Fruit fly (Drosophila melanogaster) whole organism, pupa: ENCODE measurements around the gene CG32055.

Experiments used
- CG10348 ChIP-seq: fragments of 200-800 bp; sonication (Bioruptor generic); IDR thresholded peaks from 2 replicates; pipeline ENCODE4 v1.3.6; 2022; ENCODE audit warnings: missing biosample characterization, missing genetic modification characterization
- CG12605 ChIP-seq: fragments of 200-800 bp; sonication (Bioruptor generic); IDR thresholded peaks from 2 replicates; pipeline ENCODE4 v1.3.6; 2022; ENCODE audit warnings: missing biosample characterization, missing genetic modification characterization
- CG13204 ChIP-seq: fragments of 200-800 bp; sonication (Bioruptor generic); optimal IDR thresholded peaks from 2 replicates; lab custom pipeline; 2018; ENCODE audit warnings: missing biosample characterization, mild to moderate bottlenecking, missing genetic modification characterization, moderate library complexity
- CG14655 ChIP-seq: fragments of 200-800 bp; sonication (Bioruptor generic); optimal IDR thresholded peaks from 3 replicates; lab custom pipeline; 2017; ENCODE audit warnings: mild to moderate bottlenecking, missing biosample characterization, missing genetic modification reagents, missing genetic modification characterization
- CG15710 ChIP-seq: fragments of 200-800 bp; sonication (Bioruptor generic); optimal IDR thresholded peaks from 2 replicates; lab custom pipeline; 2018; ENCODE audit warnings: missing biosample characterization, mild to moderate bottlenecking, missing genetic modification characterization, moderate library complexity
- CG17806 ChIP-seq: fragments of 200-800 bp; sonication (Bioruptor generic); optimal IDR thresholded peaks from 2 replicates; lab custom pipeline; 2018; ENCODE audit warnings: missing biosample characterization, mild to moderate bottlenecking, missing genetic modification characterization, moderate library complexity
- CG32121 ChIP-seq: fragments of 200-800 bp; sonication (Bioruptor generic); IDR thresholded peaks from 2 replicates; pipeline ENCODE4 v1.3.6; 2022; ENCODE audit warnings: missing biosample characterization, missing genetic modification characterization
- CG34367 ChIP-seq: fragments of 200-800 bp; sonication (Bioruptor generic); optimal IDR thresholded peaks from 2 replicates; lab custom pipeline; 2018; ENCODE audit warnings: missing biosample characterization, mild to moderate bottlenecking, missing genetic modification characterization
- CG4496 ChIP-seq: fragments of 200-800 bp; sonication (Bioruptor generic); IDR thresholded peaks from 3 replicates; pipeline ENCODE4 v1.3.6; 2022; ENCODE audit warnings: missing biosample characterization, missing genetic modification characterization
- CG8159 ChIP-seq: fragments of 200-800 bp; sonication (Bioruptor generic); optimal IDR thresholded peaks from 3 replicates; lab custom pipeline; 2018; ENCODE audit warnings: missing biosample characterization, mild to moderate bottlenecking, missing genetic modification characterization, moderate library complexity
- CG9948 ChIP-seq: fragments of 200-800 bp; sonication (Bioruptor generic); optimal IDR thresholded peaks from 2 replicates; lab custom pipeline; 2018; ENCODE audit warnings: missing biosample characterization, mild to moderate bottlenecking, missing genetic modification characterization, moderate library complexity
- D1 ChIP-seq: fragments of 200-800 bp; sonication (Bioruptor generic); optimal IDR thresholded peaks from 2 replicates; lab custom pipeline; 2018; ENCODE audit warnings: missing biosample characterization, mild to moderate bottlenecking, missing genetic modification characterization, moderate library complexity
- EcR ChIP-seq: fragments of 200-800 bp; sonication (Bioruptor generic); optimal IDR thresholded peaks from 3 replicates; lab custom pipeline; 2019; ENCODE audit warnings: missing biosample characterization, missing genetic modification characterization, mild to moderate bottlenecking, moderate library complexity, missing genetic modification reagents
- Ets98B ChIP-seq: fragments of 200-800 bp; sonication (Bioruptor generic); IDR thresholded peaks from 2 replicates; pipeline ENCODE4 v1.3.6; 2022; ENCODE audit warnings: missing biosample characterization, missing genetic modification characterization
- Pif1A ChIP-seq: fragments of 200-800 bp; sonication (Bioruptor generic); optimal IDR thresholded peaks from 3 replicates; lab custom pipeline; 2016; ENCODE audit warnings: missing biosample characterization, missing genetic modification characterization
- Pif1B ChIP-seq: fragments of 200-800 bp; sonication (Bioruptor generic); optimal IDR thresholded peaks from 3 replicates; lab custom pipeline; 2016; ENCODE audit warnings: missing biosample characterization, missing genetic modification characterization
- Snoo ChIP-seq: fragments of 200-800 bp; sonication (Bioruptor generic); optimal IDR thresholded peaks from 3 replicates; lab custom pipeline; 2017; ENCODE audit warnings: missing biosample characterization, mild to moderate bottlenecking, missing genetic modification characterization, inconsistent platforms
- fd96Ca ChIP-seq: fragments of 200-800 bp; sonication (Bioruptor generic); IDR thresholded peaks from 3 replicates; pipeline ENCODE4 v1.3.6; 2022; ENCODE audit warnings: missing biosample characterization, missing genetic modification characterization
- gl ChIP-seq: fragments of 200-800 bp; sonication (Bioruptor generic); optimal IDR thresholded peaks from 2 replicates; lab custom pipeline; 2018; ENCODE audit warnings: missing biosample characterization, mild to moderate bottlenecking, missing genetic modification characterization
- rn ChIP-seq: fragments of 200-800 bp; sonication (Bioruptor generic); IDR thresholded peaks from 2 replicates; pipeline ENCODE4 v1.3.6; 2022; ENCODE audit warnings: missing biosample characterization, missing genetic modification characterization

The CG32055 gene

DNA sequence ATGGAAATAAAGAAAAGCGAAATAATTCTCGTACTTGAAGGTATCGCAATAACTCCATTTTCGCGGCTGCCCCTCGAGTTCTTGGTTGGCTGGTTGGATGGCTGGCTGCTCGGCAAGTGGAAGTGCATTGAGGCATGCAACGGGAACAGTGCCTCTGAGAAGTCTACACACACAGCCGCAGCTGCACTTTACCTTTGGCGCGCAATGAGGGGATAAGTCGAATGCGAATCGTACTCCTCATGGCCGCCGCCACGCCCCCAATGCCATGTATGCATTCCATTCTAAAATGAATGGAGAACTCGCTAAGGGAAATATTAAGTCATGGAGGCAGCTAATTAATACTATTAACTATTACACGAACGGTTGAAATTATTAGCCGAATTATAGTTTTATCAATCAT is 29.9 kb upstream of the CG32055 start:
- no peak for TF ChIP-seq CG17806 (tag; lab: Kevin White, UChicago)
- TF ChIP-seq CG32121 (GFP tag; lab: Robert Waterston, UW), result no peak
- TF ChIP-seq EcR, result no peak
- TF ChIP-seq, all 21 proteins: peak for 0

DNA sequence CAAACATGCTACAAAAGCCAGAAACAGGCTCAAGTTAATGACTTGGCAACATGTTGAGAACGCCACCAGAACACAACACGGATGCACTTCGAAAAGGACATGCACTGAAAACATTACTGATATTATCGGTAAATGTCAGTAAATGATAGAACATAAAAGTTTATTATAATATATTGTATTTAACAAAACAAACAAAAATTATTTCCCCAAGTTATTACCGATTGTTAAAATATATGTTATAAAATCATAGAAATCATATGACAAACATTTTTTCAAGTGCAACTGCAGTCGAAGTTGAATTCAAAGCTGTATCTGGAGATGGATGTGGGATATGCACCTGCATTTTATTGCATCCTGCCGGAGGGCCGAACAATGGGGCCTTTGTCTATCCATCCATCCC is 27.6 kb upstream of the CG32055 start:
- TF ChIP-seq CG13204 (GFP tag; lab: Kevin White, UChicago), result peak; percentile 3
- peak; percentile 72 for TF ChIP-seq CG15710
- TF ChIP-seq CG8159, result no peak
- TF ChIP-seq CG4496 (GFP tag; lab: Robert Waterston, UW), result no peak
- TF ChIP-seq Pif1A (GFP tag; lab: Kevin White, UChicago), result no peak
- peak; percentile 50 for TF ChIP-seq CG34367
- TF ChIP-seq CG32121 (GFP tag; lab: Robert Waterston, UW), result no peak
- no peak for TF ChIP-seq Pif1B (GFP tag; lab: Kevin White, UChicago)

DNA sequence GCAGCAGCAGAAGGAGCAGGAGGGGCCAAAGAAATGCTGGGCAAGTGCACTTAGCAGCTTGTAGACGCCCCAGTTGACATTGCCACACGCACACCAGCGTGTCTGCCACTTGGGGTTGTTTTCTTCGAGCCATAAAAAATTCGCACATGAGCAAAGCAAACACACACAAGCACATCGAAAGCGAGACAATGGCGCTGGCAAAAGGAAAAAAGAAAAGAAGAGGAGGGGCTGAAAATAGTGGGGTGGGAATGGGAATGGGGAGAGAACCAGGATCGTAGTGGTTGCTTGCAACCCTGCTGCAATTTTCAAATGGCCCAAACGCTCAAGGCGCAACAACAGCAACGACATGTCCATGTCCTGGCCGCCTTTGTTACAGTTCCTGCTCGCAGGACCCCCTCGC is 27.2 kb upstream of the CG32055 start:
- no peak for TF ChIP-seq CG14655 (GFP tag; lab: Kevin White, UChicago)
- no peak for TF ChIP-seq CG32121 (GFP tag; lab: Robert Waterston, UW)
- TF ChIP-seq CG13204 (GFP tag; lab: Kevin White, UChicago), result no peak
- TF ChIP-seq Pif1B (GFP tag; lab: Kevin White, UChicago), result no peak
- no peak for TF ChIP-seq EcR
- TF ChIP-seq CG10348 (GFP tag; lab: Robert Waterston, UW), result peak; percentile 25; the same call in 1 of the 2 replicates
- TF ChIP-seq Snoo (tag; lab: Kevin White, UChicago), result no peak

DNA sequence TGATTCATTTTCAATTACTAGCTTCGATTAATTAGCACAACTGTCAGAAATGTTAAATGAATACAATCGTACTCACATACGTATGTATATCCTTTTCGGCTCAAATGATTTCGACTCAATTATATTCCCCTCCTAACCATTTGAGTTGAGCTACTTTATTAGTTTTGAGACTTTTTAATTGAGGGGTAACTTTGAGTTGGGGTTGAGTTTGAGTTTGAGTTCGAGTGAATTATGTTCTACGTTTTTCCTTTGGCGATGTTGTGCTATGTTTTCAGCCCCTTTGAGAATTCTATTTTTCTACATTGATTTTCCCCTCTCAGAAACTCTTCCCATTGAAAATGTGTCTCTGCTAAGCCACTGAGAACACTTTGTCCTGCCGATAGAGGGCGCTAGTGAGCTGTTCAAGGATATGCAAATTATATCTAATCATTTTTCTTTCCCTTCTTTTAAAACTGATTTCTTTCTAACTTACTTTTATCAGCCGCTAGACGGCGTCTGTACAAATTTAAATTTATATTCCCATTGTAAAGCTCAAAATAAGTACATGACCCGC is 26.3 kb upstream of the CG32055 start:
- no peak for TF ChIP-seq Pif1B (GFP tag; lab: Kevin White, UChicago)
- no peak for TF ChIP-seq CG14655 (GFP tag; lab: Kevin White, UChicago)
- TF ChIP-seq CG32121 (GFP tag; lab: Robert Waterston, UW), result no peak
- no peak for TF ChIP-seq CG10348 (GFP tag; lab: Robert Waterston, UW)
- TF ChIP-seq gl (tag; lab: Kevin White, UChicago), result no peak
- TF ChIP-seq Ets98B (GFP tag; lab: Robert Waterston, UW), result no peak
- TF ChIP-seq CG8159, result no peak
- no peak for TF ChIP-seq D1 (tag; lab: Kevin White, UChicago)
- TF ChIP-seq EcR, result no peak
- no peak for TF ChIP-seq Snoo (tag; lab: Kevin White, UChicago)
- no peak for TF ChIP-seq Pif1A (GFP tag; lab: Kevin White, UChicago)
- TF ChIP-seq CG4496 (GFP tag; lab: Robert Waterston, UW), result no peak
- no peak for TF ChIP-seq CG17806 (tag; lab: Kevin White, UChicago)
- TF ChIP-seq CG9948 (tag; lab: Kevin White, UChicago), result no peak
- TF ChIP-seq CG13204 (GFP tag; lab: Kevin White, UChicago), result no peak
- TF ChIP-seq CG34367, result no peak
- TF ChIP-seq fd96Ca, result no peak
- TF ChIP-seq CG15710, result no peak

DNA sequence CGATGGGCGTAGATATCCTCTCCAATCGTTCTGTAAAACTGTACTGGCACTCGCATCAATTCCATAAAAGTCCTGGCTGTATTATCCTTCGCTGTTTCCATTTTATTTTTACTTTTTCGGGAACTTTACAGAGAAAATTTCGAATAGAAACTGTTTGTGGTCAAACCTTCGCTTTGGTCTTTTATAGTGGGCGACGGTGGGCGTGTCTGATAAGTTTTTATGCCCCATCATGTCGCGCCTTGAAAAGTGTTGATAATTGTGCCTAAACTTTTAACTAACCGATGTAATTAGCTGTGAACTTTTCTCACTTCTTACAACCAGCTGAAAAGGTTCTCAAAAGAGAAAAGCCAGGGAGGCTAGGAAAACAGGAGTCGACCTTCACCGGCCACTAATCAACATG is 24.6 kb upstream of the CG32055 start, which contains the start of gene Or67c:
Gene Or67c (minus strand): TSS at position 101 of the 400 bp plus-strand sequence.
- TF ChIP-seq CG12605 (GFP tag; lab: Robert Waterston, UW), result no peak
- TF ChIP-seq CG13204 (GFP tag; lab: Kevin White, UChicago), result no peak
- TF ChIP-seq Ets98B (GFP tag; lab: Robert Waterston, UW), result no peak
- TF ChIP-seq CG34367, result no peak
- no peak for TF ChIP-seq Pif1B (GFP tag; lab: Kevin White, UChicago)
- TF ChIP-seq CG4496 (GFP tag; lab: Robert Waterston, UW), result no peak
- TF ChIP-seq Snoo (tag; lab: Kevin White, UChicago), result no peak
- no peak for TF ChIP-seq Pif1A (GFP tag; lab: Kevin White, UChicago)
- TF ChIP-seq D1 (tag; lab: Kevin White, UChicago), result no peak
- TF ChIP-seq gl (tag; lab: Kevin White, UChicago), result no peak
- TF ChIP-seq CG15710, result no peak
- TF ChIP-seq CG32121 (GFP tag; lab: Robert Waterston, UW), result no peak

DNA sequence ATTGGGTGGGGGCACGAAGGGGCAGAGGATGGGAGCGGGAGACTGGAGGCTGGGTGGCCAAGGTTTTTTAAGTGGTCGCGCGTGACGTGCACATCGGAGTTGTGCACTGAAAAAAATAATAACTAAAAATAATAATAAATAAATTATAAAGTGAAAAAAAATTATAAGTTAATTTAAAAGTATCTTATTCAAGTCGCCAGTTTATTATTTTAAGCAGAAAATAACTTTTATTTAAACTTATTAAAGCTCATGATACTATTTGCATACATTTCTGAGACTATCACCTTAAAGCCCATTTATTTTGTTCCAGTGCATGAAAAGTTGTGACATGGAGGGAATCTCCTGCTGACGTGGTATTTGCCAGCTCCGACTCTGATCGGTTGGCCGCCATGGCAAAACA is 22.3 kb upstream of the CG32055 start:
- TF ChIP-seq Ets98B (GFP tag; lab: Robert Waterston, UW) (no peak), CG15710 (peak; percentile 50), CG8159 (peak; percentile 48), Pif1A (GFP tag; lab: Kevin White, UChicago) (peak; percentile 32), CG14655 (GFP tag; lab: Kevin White, UChicago) (peak; percentile 2), gl (tag; lab: Kevin White, UChicago) (no peak), fd96Ca (no peak), CG34367 (peak; percentile 34)

DNA sequence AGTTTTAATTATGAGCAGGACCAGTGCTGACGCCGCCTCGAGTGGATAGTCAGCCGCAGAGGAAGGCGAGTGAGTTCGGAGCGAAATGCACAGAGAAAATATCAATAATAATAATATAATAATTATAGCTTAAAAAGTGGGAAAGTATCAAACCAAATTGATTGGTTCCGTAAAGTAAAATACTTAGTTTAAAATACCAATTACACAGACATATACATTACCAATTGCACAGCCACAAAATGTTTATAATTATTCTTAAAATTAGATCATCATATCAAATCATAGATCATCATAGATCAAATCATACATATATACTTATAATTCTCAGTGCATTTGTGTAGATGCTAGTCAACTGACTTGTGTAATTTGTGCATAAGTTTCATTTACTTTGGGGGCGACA is 18.6 kb upstream of the CG32055 start:
- peak; percentile 50 for TF ChIP-seq CG15710
- no peak for TF ChIP-seq CG13204 (GFP tag; lab: Kevin White, UChicago)
- peak; percentile 29 for TF ChIP-seq CG14655 (GFP tag; lab: Kevin White, UChicago)
- TF ChIP-seq CG8159, result peak; percentile 54
- peak; percentile 26 for TF ChIP-seq CG17806 (tag; lab: Kevin White, UChicago)
- TF ChIP-seq CG9948 (tag; lab: Kevin White, UChicago), result peak; percentile 25
- no peak for TF ChIP-seq rn
